Fruit fly (Drosophila melanogaster) whole organism, embryonic: Measurements from ENCODE around the gene CG3198.

Experiments used
- Adf1 ChIP-seq: fragments of 200-800 bp; sonication (Bioruptor generic); IDR thresholded peaks from 2 replicates; pipeline ENCODE4 v1.3.6; 2022; ENCODE audit warnings: missing biosample characterization, missing genetic modification characterization
- Atf-2 ChIP-seq: fragments of 200-800 bp; sonication (Bioruptor generic); optimal IDR thresholded peaks from 2 replicates; lab custom pipeline; 2016; ENCODE audit warnings: missing biosample characterization, missing genetic modification characterization
- B-H1 ChIP-seq: fragments of 200-800 bp; sonication (Bioruptor generic); IDR thresholded peaks from 3 replicates; pipeline ENCODE4 v1.3.6; 2022; ENCODE audit warnings: missing biosample characterization, missing genetic modification characterization
- CG10274 ChIP-seq: fragments of 200-800 bp; sonication (Bioruptor generic); optimal IDR thresholded peaks from 3 replicates; lab custom pipeline; 2017; ENCODE audit warnings: missing biosample characterization, mild to moderate bottlenecking, missing genetic modification characterization
- CG10366 ChIP-seq: fragments of 200-800 bp; sonication (Bioruptor generic); IDR thresholded peaks from 2 replicates; pipeline ENCODE4 v1.3.6; 2022; ENCODE audit warnings: missing biosample characterization, missing genetic modification characterization
- CG10462 ChIP-seq: fragments of 200-800 bp; sonication (Bioruptor generic); optimal IDR thresholded peaks from 2 replicates; lab custom pipeline; 2016; ENCODE audit warnings: missing biosample characterization, missing genetic modification characterization
- CG10543 ChIP-seq: fragments of 200-800 bp; sonication (Bioruptor generic); optimal IDR thresholded peaks from 3 replicates; lab custom pipeline; 2017; ENCODE audit warnings: missing biosample characterization, mild to moderate bottlenecking, missing genetic modification characterization, moderate library complexity
- CG10979 ChIP-seq: fragments of 200-800 bp; sonication (Bioruptor generic); optimal IDR thresholded peaks from 2 replicates; lab custom pipeline; 2018; ENCODE audit warnings: missing biosample characterization, mild to moderate bottlenecking, missing genetic modification characterization, moderate library complexity
- CG12942 ChIP-seq: fragments of 200-800 bp; sonication (Bioruptor generic); optimal IDR thresholded peaks from 3 replicates; lab custom pipeline; 2016; ENCODE audit warnings: missing biosample characterization, missing genetic modification characterization
- CG13894 ChIP-seq: fragments of 200-800 bp; sonication (Bioruptor generic); optimal IDR thresholded peaks from 3 replicates; lab custom pipeline; 2018; ENCODE audit warnings: missing biosample characterization, mild to moderate bottlenecking, missing genetic modification characterization, moderate library complexity
- CG14667 ChIP-seq: fragments of 200-800 bp; sonication (Bioruptor generic); IDR thresholded peaks from 2 replicates; pipeline ENCODE4 v1.3.6; 2022; ENCODE audit warnings: missing biosample characterization, missing genetic modification characterization
- CG14860 ChIP-seq: fragments of 200-800 bp; sonication (Bioruptor generic); IDR thresholded peaks from 3 replicates; pipeline ENCODE4 v1.3.6; 2022; ENCODE audit warnings: missing biosample characterization, missing genetic modification characterization; ENCODE audit not compliant: partially characterized antibody
- CG15011 ChIP-seq: fragments of 200-800 bp; sonication (Bioruptor generic); optimal IDR thresholded peaks from 3 replicates; lab custom pipeline; 2018; ENCODE audit warnings: missing biosample characterization, mild to moderate bottlenecking, missing genetic modification characterization
- CG15269 ChIP-seq: fragments of 200-800 bp; sonication (Bioruptor generic); optimal IDR thresholded peaks from 2 replicates; lab custom pipeline; 2018; ENCODE audit warnings: missing biosample characterization, mild to moderate bottlenecking, missing genetic modification characterization, moderate library complexity
- CG15696 ChIP-seq: fragments of 200-800 bp; sonication (Bioruptor generic); optimal IDR thresholded peaks from 2 replicates; lab custom pipeline; 2019; ENCODE audit warnings: missing biosample characterization, mild to moderate bottlenecking, missing genetic modification characterization, moderate library complexity
- CG17568 ChIP-seq: fragments of 200-800 bp; sonication (Bioruptor generic); optimal IDR thresholded peaks from 2 replicates; lab custom pipeline; 2018; ENCODE audit warnings: missing biosample characterization, mild to moderate bottlenecking, missing genetic modification characterization, moderate library complexity
- CG17612 ChIP-seq: fragments of 200-800 bp; sonication (Bioruptor generic); IDR thresholded peaks from 2 replicates; pipeline ENCODE4 v1.3.6; 2022; ENCODE audit warnings: missing biosample characterization, missing genetic modification characterization
- CG17912 ChIP-seq: fragments of 200-800 bp; sonication (Bioruptor generic); optimal IDR thresholded peaks from 2 replicates; lab custom pipeline; 2018; ENCODE audit warnings: missing biosample characterization, mild to moderate bottlenecking, missing genetic modification characterization
- CG30403 ChIP-seq: fragments of 200-800 bp; sonication (Bioruptor generic); optimal IDR thresholded peaks from 3 replicates; lab custom pipeline; 2016; ENCODE audit warnings: missing biosample characterization, missing genetic modification characterization
- CG3281 ChIP-seq: fragments of 200-800 bp; sonication (Bioruptor generic); optimal IDR thresholded peaks from 3 replicates; lab custom pipeline; 2017; ENCODE audit warnings: missing biosample characterization, mild to moderate bottlenecking, missing genetic modification characterization
- CG3838 ChIP-seq: fragments of 200-800 bp; sonication (Bioruptor generic); optimal IDR thresholded peaks from 3 replicates; lab custom pipeline; 2016; ENCODE audit warnings: missing biosample characterization, missing genetic modification characterization
- CG42726 ChIP-seq: fragments of 200-800 bp; sonication (Bioruptor generic); IDR thresholded peaks from 2 replicates; pipeline ENCODE4 v1.3.6; 2022; ENCODE audit warnings: missing biosample characterization, missing genetic modification characterization; ENCODE audit not compliant: partially characterized antibody
- CG5245 ChIP-seq: fragments of 200-800 bp; sonication (Bioruptor generic); optimal IDR thresholded peaks from 3 replicates; lab custom pipeline; 2016; ENCODE audit warnings: missing biosample characterization, missing genetic modification characterization
- CG6272 ChIP-seq: fragments of 200-800 bp; sonication (Bioruptor generic); IDR thresholded peaks from 2 replicates; pipeline ENCODE4 v1.3.6; 2022; ENCODE audit warnings: missing biosample characterization, missing genetic modification characterization
- CG6689 ChIP-seq: fragments of 200-800 bp; sonication (Bioruptor generic); IDR thresholded peaks from 2 replicates; pipeline ENCODE4 v1.3.6; 2022; ENCODE audit warnings: missing biosample characterization, missing genetic modification characterization
- CG7357 ChIP-seq: fragments of 200-800 bp; sonication (Bioruptor generic); IDR thresholded peaks from 3 replicates; pipeline ENCODE4 v1.3.6; 2022; ENCODE audit warnings: missing biosample characterization, missing genetic modification characterization
- CG7987 ChIP-seq: fragments of 200-800 bp; sonication (Bioruptor generic); optimal IDR thresholded peaks from 2 replicates; lab custom pipeline; 2018; ENCODE audit warnings: missing biosample characterization, mild to moderate bottlenecking, missing genetic modification characterization, moderate library complexity
- Fer2 ChIP-seq: fragments of 200-800 bp; sonication (Bioruptor generic); optimal IDR thresholded peaks from 2 replicates; lab custom pipeline; 2018; ENCODE audit warnings: missing biosample characterization, mild to moderate bottlenecking, missing genetic modification characterization, moderate library complexity
- Hey ChIP-seq: fragments of 200-800 bp; sonication (Bioruptor generic); optimal IDR thresholded peaks from 3 replicates; lab custom pipeline; 2018; ENCODE audit warnings: missing biosample characterization, mild to moderate bottlenecking, missing genetic modification characterization
- Med ChIP-seq: fragments of 200-800 bp; sonication (Bioruptor generic); peaks from one replicate; lab custom pipeline; 2016; ENCODE audit warnings: missing biosample characterization, missing genetic modification characterization, mild to moderate bottlenecking, inconsistent platforms, moderate library complexity
- Myb ChIP-seq: fragments of 200-800 bp; sonication (Bioruptor generic); optimal IDR thresholded peaks from 2 replicates; lab custom pipeline; 2016; ENCODE audit warnings: missing biosample characterization, missing genetic modification characterization
- Ravus ChIP-seq: fragments of 200-800 bp; sonication (Bioruptor generic); IDR thresholded peaks from 2 replicates; pipeline ENCODE4 v1.3.6; 2022; ENCODE audit warnings: missing biosample characterization, missing genetic modification characterization
- Sox100B ChIP-seq: fragments of 200-800 bp; sonication (Bioruptor generic); optimal IDR thresholded peaks from 3 replicates; lab custom pipeline; 2018; ENCODE audit warnings: missing biosample characterization, mild to moderate bottlenecking, missing genetic modification characterization
- Sox102F ChIP-seq: fragments of 200-800 bp; sonication (Bioruptor generic); optimal IDR thresholded peaks from 2 replicates; lab custom pipeline; 2018; ENCODE audit warnings: missing biosample characterization, mild to moderate bottlenecking, missing genetic modification characterization, moderate library complexity
- Sry-β ChIP-seq: fragments of 200-800 bp; sonication (Bioruptor generic); optimal IDR thresholded peaks from 2 replicates; lab custom pipeline; 2018; ENCODE audit warnings: missing biosample characterization, mild to moderate bottlenecking, missing genetic modification characterization, moderate library complexity
- bab2 ChIP-seq: fragments of 200-800 bp; sonication (Bioruptor generic); optimal IDR thresholded peaks from 2 replicates; lab custom pipeline; 2016; ENCODE audit warnings: missing biosample characterization, missing genetic modification characterization
- bigmax ChIP-seq: fragments of 200-800 bp; sonication (Bioruptor generic); optimal IDR thresholded peaks from 2 replicates; lab custom pipeline; 2018; ENCODE audit warnings: missing biosample characterization, mild to moderate bottlenecking, missing genetic modification characterization
- br ChIP-seq: fragments of >200 bp; optimal IDR thresholded peaks from 2 replicates; lab custom pipeline; 2017
- corto ChIP-seq: fragments of 200-800 bp; sonication (Bioruptor generic); optimal IDR thresholded peaks from 2 replicates; lab custom pipeline; 2016; ENCODE audit warnings: missing biosample characterization, mild to moderate bottlenecking, missing genetic modification characterization, moderate library complexity
- ewg ChIP-seq: fragments of 200-800 bp; sonication (Bioruptor generic); optimal IDR thresholded peaks from 3 replicates; lab custom pipeline; 2017; ENCODE audit warnings: mild to moderate bottlenecking, missing biosample characterization, missing genetic modification reagents, missing genetic modification characterization
- fd64A ChIP-seq: fragments of 200-800 bp; sonication (Bioruptor generic); optimal IDR thresholded peaks from 3 replicates; lab custom pipeline; 2018; ENCODE audit warnings: missing biosample characterization, mild to moderate bottlenecking, missing genetic modification characterization
- fd96Cb ChIP-seq: fragments of 200-800 bp; sonication (Bioruptor generic); optimal IDR thresholded peaks from 2 replicates; lab custom pipeline; 2018; ENCODE audit warnings: missing biosample characterization, mild to moderate bottlenecking, missing genetic modification characterization, moderate library complexity
- gro ChIP-seq: fragments of 200-800 bp; sonication (Bioruptor generic); optimal IDR thresholded peaks from 2 replicates; lab custom pipeline; 2016; ENCODE audit warnings: missing biosample characterization, missing genetic modification characterization
- kah ChIP-seq: fragments of 200-800 bp; sonication (Bioruptor generic); optimal IDR thresholded peaks from 2 replicates; lab custom pipeline; 2018; ENCODE audit warnings: missing biosample characterization, mild to moderate bottlenecking, missing genetic modification characterization
- luna ChIP-seq: fragments of 200-800 bp; sonication (Bioruptor generic); optimal IDR thresholded peaks from 2 replicates; lab custom pipeline; 2016; ENCODE audit warnings: missing biosample characterization, missing genetic modification characterization
- mld ChIP-seq: fragments of 200-800 bp; sonication (Bioruptor generic); IDR thresholded peaks from 3 replicates; pipeline ENCODE4 v1.3.6; 2022; ENCODE audit warnings: missing biosample characterization, missing genetic modification characterization; ENCODE audit not compliant: partially characterized antibody
- nmo ChIP-seq: fragments of 200-800 bp; sonication (Bioruptor generic); optimal IDR thresholded peaks from 2 replicates; lab custom pipeline; 2018; ENCODE audit warnings: missing biosample characterization, mild to moderate bottlenecking, missing genetic modification characterization, moderate library complexity
- sna ChIP-seq: fragments of 200-800 bp; sonication (Bioruptor generic); IDR thresholded peaks from 2 replicates; pipeline ENCODE4 v1.3.6; 2022; ENCODE audit warnings: missing biosample characterization, missing genetic modification characterization; ENCODE audit not compliant: partially characterized antibody
- unc-4 ChIP-seq: fragments of 200-800 bp; sonication (Bioruptor generic); IDR thresholded peaks from 2 replicates; pipeline ENCODE4 v1.3.6; 2022; ENCODE audit warnings: missing biosample characterization, missing genetic modification characterization; ENCODE audit not compliant: partially characterized antibody

Gene CG3198

DNA sequence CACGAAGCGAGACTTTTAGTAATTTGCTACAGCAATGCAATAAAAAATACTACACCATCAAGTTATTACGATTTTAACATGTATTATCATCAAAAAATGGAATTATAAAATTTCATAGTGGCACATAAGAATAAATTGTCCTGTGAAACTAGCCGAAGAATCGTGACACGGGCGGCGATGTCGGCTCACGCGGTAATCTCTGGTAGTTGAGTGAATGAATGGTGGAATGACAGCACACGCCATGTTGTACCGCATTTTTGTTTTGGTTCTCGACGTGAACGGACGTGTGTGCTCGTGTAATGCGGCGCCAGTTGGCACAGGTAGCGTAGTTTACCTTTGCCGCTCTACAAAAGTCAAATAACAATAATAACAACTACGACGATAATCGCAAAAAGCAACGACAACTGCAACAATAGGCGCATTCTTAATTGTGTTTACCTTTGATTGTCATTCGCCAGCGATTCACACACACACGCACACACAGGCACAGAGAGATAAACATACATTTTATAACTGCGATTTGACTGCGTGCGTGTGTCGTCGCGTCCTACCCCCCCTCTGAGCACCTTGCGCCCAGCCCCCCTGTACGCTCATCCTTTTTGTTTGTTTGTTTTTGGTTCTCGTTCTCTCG, 25.6 kb upstream of the CG3198 start, which contains the start of gene CG14441 (continued):
- TF ChIP-seq CG17612 (GFP tag; lab: Robert Waterston, UW) (no peak), CG14860 (peak; percentile 97), CG10462 (GFP tag; lab: Kevin White, UChicago) (no peak), gro (GFP tag; lab: Kevin White, UChicago) (peak; percentile 71), CG10274 (no peak), CG15269 (tag; lab: Kevin White, UChicago) (peak; percentile 46), B-H1 (GFP tag; lab: Robert Waterston, UW) (no peak), CG3838 (no peak), bab2 (GFP tag; lab: Kevin White, UChicago) (peak; percentile 17), CG15011 (GFP tag; lab: Kevin White, UChicago) (peak; percentile 32), CG6272 (no peak; the same call in 1 of the 2 replicates), corto (GFP tag; lab: Kevin White, UChicago) (peak; percentile 75), ewg (no peak), CG10979 (peak; percentile 42), fd96Cb (tag; lab: Kevin White, UChicago) (no peak), CG30403 (GFP tag; lab: Kevin White, UChicago) (peak; percentile 13), Adf1 (GFP tag; lab: Robert Waterston, UW) (peak; percentile 41; the same call in 1 of the 2 replicates), CG7357 (GFP tag; lab: Robert Waterston, UW) (no peak), CG7987 (GFP tag; lab: Kevin White, UChicago) (peak; percentile 25), CG3281 (GFP tag; lab: Kevin White, UChicago) (peak; percentile 78), CG10366 (no peak), br (lab: Kevin White, UChicago) (no peak), CG15696 (tag; lab: Kevin White, UChicago) (peak; percentile 10), Sox102F (GFP tag; lab: Kevin White, UChicago) (no peak), unc-4 (GFP tag; lab: Robert Waterston, UW) (peak; percentile 99), Ravus (GFP tag; lab: Robert Waterston, UW) (no peak), Fer2 (tag; lab: Kevin White, UChicago) (peak; percentile 31), Hey (tag; lab: Kevin White, UChicago) (peak; percentile 40), CG17912 (no peak), fd64A (GFP tag; lab: Kevin White, UChicago) (peak; percentile 54), Myb (GFP tag; lab: Kevin White, UChicago) (peak; percentile 4), Sry-β (peak; percentile 96), CG17568 (GFP tag; lab: Kevin White, UChicago) (peak; percentile 82), Atf-2 (GFP tag; lab: Kevin White, UChicago) (peak; percentile 32), Med (GFP tag; lab: Kevin White, UChicago) (peak; percentile 94), bigmax (GFP tag; lab: Kevin White, UChicago) (no peak), kah (peak; percentile 24), Sox100B (GFP tag; lab: Kevin White, UChicago) (peak; percentile 56), CG10543 (GFP tag; lab: Kevin White, UChicago) (peak; percentile 86), mld (GFP tag; lab: Robert Waterston, UW) (peak; percentile 96), CG14667 (GFP tag; lab: Robert Waterston, UW) (no peak), CG5245 (GFP tag; lab: Kevin White, UChicago) (no peak), luna (GFP tag; lab: Kevin White, UChicago) (peak; percentile 21), CG13894 (tag; lab: Kevin White, UChicago) (peak; percentile 77), CG6689 (GFP tag; lab: Robert Waterston, UW) (no peak), CG12942 (GFP tag; lab: Kevin White, UChicago) (no peak), nmo (GFP tag; lab: Kevin White, UChicago) (peak; percentile 38), CG42726 (GFP tag; lab: Robert Waterston, UW) (peak; percentile 62), sna (GFP tag; lab: Robert Waterston, UW) (peak; percentile 99)
